Fruit fly (Drosophila melanogaster) whole organism, wandering third instar larva: ENCODE measurements around the gene ush.

ENCODE experiments used
- Abd-B ChIP-seq: fragments of >200 bp; optimal IDR thresholded peaks from 2 replicates; lab custom pipeline; 2017; ENCODE audit warnings: missing biosample characterization, missing genetic modification characterization
- CG32264 ChIP-seq: fragments of 200-800 bp; sonication (Bioruptor generic); optimal IDR thresholded peaks from 2 replicates; lab custom pipeline; 2016; ENCODE audit warnings: missing biosample characterization, missing genetic modification characterization
- CG9705 ChIP-seq: fragments of 200-800 bp; sonication (Bioruptor generic); optimal IDR thresholded peaks from 2 replicates; lab custom pipeline; 2018; ENCODE audit warnings: missing biosample characterization, mild to moderate bottlenecking, missing genetic modification characterization
- CrebA ChIP-seq: fragments of 200-800 bp; sonication (Bioruptor generic); optimal IDR thresholded peaks from 2 replicates; lab custom pipeline; 2016; ENCODE audit warnings: missing biosample characterization, mild to moderate bottlenecking, missing genetic modification characterization, borderline replicate concordance
- Dfd ChIP-seq: fragments of >200 bp; optimal IDR thresholded peaks from 2 replicates; lab custom pipeline; 2017; ENCODE audit warnings: missing biosample characterization, missing genetic modification characterization
- Dif ChIP-seq: fragments of 200-275, 200-300 bp; sonication (Bioruptor generic); optimal IDR thresholded peaks from 2 replicates; lab custom pipeline; 2018; ENCODE audit warnings: missing biosample characterization, missing genetic modification characterization; ENCODE audit not compliant: partially characterized antibody
- GATAd ChIP-seq: sonication (Bioruptor generic); optimal IDR thresholded peaks from 2 replicates; lab custom pipeline; 2016; ENCODE audit warnings: missing biosample characterization, missing genetic modification characterization
- HLH106 ChIP-seq: fragments of 200-800 bp; optimal IDR thresholded peaks from 3 replicates; lab custom pipeline; 2019; ENCODE audit warnings: missing biosample characterization, mild to moderate bottlenecking, missing genetic modification characterization, moderate library complexity
- Hnf4 ChIP-seq: fragments of 200-800 bp; sonication (Bioruptor generic); optimal IDR thresholded peaks from 2 replicates; lab custom pipeline; 2016; ENCODE audit warnings: missing biosample characterization, mild to moderate bottlenecking, missing genetic modification characterization
- Hr78 ChIP-seq: fragments of >200 bp; optimal IDR thresholded peaks from 2 replicates; lab custom pipeline; 2017; ENCODE audit warnings: missing biosample characterization, missing genetic modification characterization
- Hr83 ChIP-seq: fragments of 200-300 bp; sonication (Bioruptor generic); optimal IDR thresholded peaks from 2 replicates; lab custom pipeline; 2016; ENCODE audit warnings: missing biosample characterization, mild to moderate bottlenecking, missing genetic modification characterization, moderate library complexity; ENCODE audit not compliant: poor library complexity, severe bottlenecking
- Jra ChIP-seq: sonication (Bioruptor generic); optimal IDR thresholded peaks from 2 replicates; lab custom pipeline; 2016; ENCODE audit warnings: missing biosample characterization, missing genetic modification characterization
- Mio ChIP-seq: sonication (Bioruptor generic); optimal IDR thresholded peaks from 2 replicates; lab custom pipeline; 2016; ENCODE audit warnings: missing biosample characterization, missing genetic modification characterization
- Myc ChIP-seq: fragments of >200 bp; optimal IDR thresholded peaks from 2 replicates; lab custom pipeline; 2017
- N ChIP-seq: fragments of >200 bp; optimal IDR thresholded peaks from 2 replicates; lab custom pipeline; 2018; ENCODE audit warnings: missing biosample characterization, missing external identifiers, missing genetic modification characterization
- OdsH ChIP-seq: fragments of 200-800 bp; sonication (Bioruptor generic); optimal IDR thresholded peaks from 2 replicates; lab custom pipeline; 2016; ENCODE audit warnings: missing biosample characterization, mild to moderate bottlenecking, missing genetic modification characterization
- Rel ChIP-seq, 2 experiments: fragments of 200-800 bp; sonication (Bioruptor generic) in 1 of 2; optimal IDR thresholded peaks; 2 replicates in 1 of 2; 3 replicates in 1 of 2; lab custom pipeline; 2016 to 2019; ENCODE audit warnings: mild to moderate bottlenecking in 2 of 2, missing biosample characterization in 2 of 2, missing genetic modification characterization in 2 of 2, moderate library complexity in 1 of 2
- Sp1 ChIP-seq: fragments of 200-800 bp; sonication (Bioruptor generic); optimal IDR thresholded peaks from 3 replicates; lab custom pipeline; 2019; ENCODE audit warnings: missing biosample characterization, mild to moderate bottlenecking, missing genetic modification characterization, moderate library complexity
- Vsx2 ChIP-seq: fragments of 200-300, 225-300 bp; sonication (Bioruptor generic); optimal IDR thresholded peaks from 2 replicates; lab custom pipeline; 2018; ENCODE audit warnings: missing biosample characterization, missing genetic modification characterization; ENCODE audit not compliant: partially characterized antibody
- br ChIP-seq: fragments of 200-800 bp; sonication (Bioruptor generic); optimal IDR thresholded peaks from 2 replicates; lab custom pipeline; 2016; ENCODE audit warnings: missing biosample characterization, missing genetic modification characterization
- brk ChIP-seq: fragments of 200-800 bp; sonication (Bioruptor generic); optimal IDR thresholded peaks from 2 replicates; lab custom pipeline; 2016; ENCODE audit warnings: missing biosample characterization, mild to moderate bottlenecking, missing genetic modification characterization
- dl ChIP-seq, 2 experiments: fragments of 175-275, 200-275 bp in 1 of 2; fragments of 200-275 bp in 1 of 2; sonication (Bioruptor generic); optimal IDR thresholded peaks; lab custom pipeline; 2018; ENCODE audit warnings: mild to moderate bottlenecking in 2 of 2, missing biosample characterization in 2 of 2, missing genetic modification characterization in 2 of 2, moderate library complexity in 2 of 2; ENCODE audit not compliant: partially characterized antibody in 2 of 2, insufficient read depth in 1 of 2
- dmrt93B ChIP-seq: fragments of 200-800 bp; sonication (Bioruptor generic); optimal IDR thresholded peaks from 2 replicates; lab custom pipeline; 2018; ENCODE audit warnings: missing biosample characterization, mild to moderate bottlenecking, missing genetic modification characterization
- dsf ChIP-seq: sonication (Bioruptor generic); optimal IDR thresholded peaks from 2 replicates; lab custom pipeline; 2016; ENCODE audit warnings: missing biosample characterization, missing genetic modification characterization, borderline replicate concordance
- ey ChIP-seq: fragments of 200-800 bp; sonication (Bioruptor generic); optimal IDR thresholded peaks from 2 replicates; lab custom pipeline; 2016; ENCODE audit warnings: missing biosample characterization, missing genetic modification characterization
- foxo ChIP-seq, 2 experiments: fragments of 200-800 bp; sonication (Bioruptor generic); optimal IDR thresholded peaks; 2 replicates in 1 of 2; 3 replicates in 1 of 2; lab custom pipeline; 2016 to 2017; ENCODE audit warnings: missing biosample characterization in 2 of 2, missing genetic modification characterization in 2 of 2
- fru ChIP-seq: fragments of 200-800 bp; sonication (Bioruptor generic); optimal IDR thresholded peaks from 3 replicates; lab custom pipeline; 2016; ENCODE audit warnings: missing biosample characterization, mild to moderate bottlenecking, missing genetic modification characterization
- h ChIP-seq: fragments of 200-800 bp; sonication (Bioruptor generic); optimal IDR thresholded peaks from 3 replicates; lab custom pipeline; 2016; ENCODE audit warnings: missing biosample characterization, mild to moderate bottlenecking, missing genetic modification characterization
- jim ChIP-seq: fragments of 175-275, 200-325 bp; sonication (Bioruptor generic); optimal IDR thresholded peaks from 2 replicates; lab custom pipeline; 2016; ENCODE audit warnings: missing biosample characterization, mild to moderate bottlenecking, missing genetic modification characterization
- lola ChIP-seq: fragments of >200 bp; optimal IDR thresholded peaks from 2 replicates; lab custom pipeline; 2017; ENCODE audit warnings: missing biosample characterization, missing genetic modification characterization
- pan ChIP-seq: fragments of >200 bp; optimal IDR thresholded peaks from 2 replicates; lab custom pipeline; 2017
- psq ChIP-seq: fragments of 200-800 bp; sonication (Bioruptor generic); optimal IDR thresholded peaks from 3 replicates; lab custom pipeline; 2017; ENCODE audit warnings: missing biosample characterization, mild to moderate bottlenecking, missing genetic modification characterization, moderate library complexity
- rgr ChIP-seq: fragments of 200-800 bp; sonication (Bioruptor generic); optimal IDR thresholded peaks from 3 replicates; lab custom pipeline; 2016; ENCODE audit warnings: missing biosample characterization, mild to moderate bottlenecking, missing genetic modification characterization
- sage ChIP-seq: fragments of 200-800 bp; sonication (Bioruptor generic); optimal IDR thresholded peaks from 2 replicates; lab custom pipeline; 2016; ENCODE audit warnings: missing biosample characterization, mild to moderate bottlenecking, missing genetic modification characterization
- sv ChIP-seq: fragments of 200-800 bp; sonication (Bioruptor generic); optimal IDR thresholded peaks from 3 replicates; lab custom pipeline; 2016; ENCODE audit warnings: missing biosample characterization, missing genetic modification characterization
- tai ChIP-seq: sonication (Bioruptor generic); optimal IDR thresholded peaks from 2 replicates; lab custom pipeline; 2016; ENCODE audit warnings: missing biosample characterization, missing genetic modification characterization
- usp ChIP-seq: fragments of >200 bp; optimal IDR thresholded peaks from 2 replicates; lab custom pipeline; 2017; ENCODE audit warnings: missing biosample characterization, missing genetic modification characterization
- woc ChIP-seq: sonication (Bioruptor generic); optimal IDR thresholded peaks from 2 replicates; lab custom pipeline; 2016; ENCODE audit warnings: missing biosample characterization, mild to moderate bottlenecking, missing genetic modification characterization

ush gene

DNA sequence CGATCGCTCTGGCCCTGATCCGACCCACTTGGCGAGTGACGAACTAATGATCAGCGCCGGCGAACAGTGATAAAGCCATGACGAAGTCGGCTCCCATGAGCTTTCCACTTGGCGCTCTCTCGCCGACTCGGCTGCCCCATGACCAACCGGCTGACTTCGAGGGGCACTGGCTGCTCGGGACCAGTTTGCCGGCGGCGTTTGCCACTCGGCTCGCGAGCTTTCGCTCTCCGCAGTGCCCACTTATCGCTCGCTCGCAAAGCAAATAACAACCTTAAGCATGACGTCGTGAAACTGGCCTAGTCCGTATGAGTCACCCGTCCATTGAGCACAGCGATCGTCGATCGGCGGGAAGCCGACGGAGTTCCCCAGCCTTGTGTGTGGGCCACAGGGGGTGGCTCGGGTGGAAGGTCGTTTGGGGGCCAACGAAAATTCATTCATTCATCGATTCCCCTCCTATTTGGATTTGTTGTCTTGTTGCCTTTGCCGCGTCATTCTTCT is 76.5 kb downstream of the ush start, which contains the start of gene Ets21C:
Gene Ets21C, minus strand, starts transcription at position 492 of the 498 bp plus-strand sequence.
- peak; percentile 26 for TF ChIP-seq Sp1
- peak; percentile 91 for TF ChIP-seq Jra (GFP tag; lab: Kevin White, UChicago)
- peak; percentile 51 for TF ChIP-seq h (GFP tag; lab: Kevin White, UChicago)
- TF ChIP-seq Dif (GFP tag; lab: Kevin White, UChicago): peak; percentile 69
- no peak for TF ChIP-seq sage (GFP tag; lab: Kevin White, UChicago)
- TF ChIP-seq rgr: peak; percentile 2
- peak; percentile 43 for TF ChIP-seq OdsH (GFP tag; lab: Kevin White, UChicago)
- TF ChIP-seq HLH106 (tag; lab: Kevin White, UChicago): no peak
- peak; percentile 35 to 39 for TF ChIP-seq dl (GFP tag; optimal IDR thresholded peaks at IDR 0.05; lab: Kevin White, UChicago; ENCODE audit: insufficient read depth in 1 of 2, partially characterized antibody in 2 of 2)
- peak; percentile 27 for TF ChIP-seq Rel (GFP tag; optimal IDR thresholded peaks at IDR 0.05; lab: Kevin White, UChicago)
- peak; percentile 74 for TF ChIP-seq Rel (tag; optimal IDR thresholded peaks at IDR 0.05; lab: Kevin White, UChicago)
- peak; percentile 61 for TF ChIP-seq Hr83 (GFP tag; lab: Kevin White, UChicago)
- TF ChIP-seq, all 38 proteins: peak for 9

dm6 chr2L:559311-559710 is 83.3 kb downstream of the ush start, which contains the start of gene Tspo:
Gene Tspo (plus strand): TSS chr2L:559612.
- TF ChIP-seq foxo (GFP tag; optimal IDR thresholded peaks at IDR 0.05; lab: Kevin White, UChicago) (no peak), ey (GFP tag; lab: Kevin White, UChicago) (no peak), h (GFP tag; lab: Kevin White, UChicago) (no peak), Hr78 (no peak), Dif (GFP tag; lab: Kevin White, UChicago) (peak; percentile 14), Jra (GFP tag; lab: Kevin White, UChicago) (no peak), usp (GFP tag; lab: Kevin White, UChicago) (no peak), dsf (GFP tag; lab: Kevin White, UChicago) (no peak), sv (no peak), CrebA (GFP tag; lab: Kevin White, UChicago) (no peak), Dfd (GFP tag; lab: Kevin White, UChicago) (no peak), Mio (GFP tag; lab: Kevin White, UChicago) (no peak), N (GFP tag; lab: Kevin White, UChicago) (peak; percentile 8), br (no peak), Hnf4 (no peak), lola (GFP tag; lab: Kevin White, UChicago) (no peak), HLH106 (tag; lab: Kevin White, UChicago) (peak; percentile 1), brk (no peak), rgr (no peak), Rel (GFP tag; optimal IDR thresholded peaks at IDR 0.05; lab: Kevin White, UChicago) (no peak), Rel (tag; optimal IDR thresholded peaks at IDR 0.05; lab: Kevin White, UChicago) (peak; percentile 58), Abd-B (no peak), psq (GFP tag; lab: Kevin White, UChicago) (no peak), dl (GFP tag; optimal IDR thresholded peaks at IDR 0.05; lab: Kevin White, UChicago; ENCODE audit: insufficient read depth in 1 of 2, partially characterized antibody in 2 of 2) (no peak), Sp1 (no peak), sage (GFP tag; lab: Kevin White, UChicago) (no peak), Hr83 (GFP tag; lab: Kevin White, UChicago) (peak; percentile 6), Vsx2 (GFP tag; lab: Kevin White, UChicago) (no peak), Myc (lab: Kevin White, UChicago) (peak; percentile 96), dmrt93B (GFP tag; lab: Kevin White, UChicago) (no peak), fru (GFP tag; lab: Kevin White, UChicago) (no peak), jim (GFP tag; lab: Kevin White, UChicago) (no peak), pan (lab: Kevin White, UChicago) (no peak), woc (GFP tag; lab: Kevin White, UChicago) (peak; percentile 71), tai (GFP tag; lab: Kevin White, UChicago) (no peak), OdsH (GFP tag; lab: Kevin White, UChicago) (peak; percentile 8), CG32264 (GFP tag; lab: Kevin White, UChicago) (no peak), CG9705 (GFP tag; lab: Kevin White, UChicago) (no peak), GATAd (GFP tag; lab: Kevin White, UChicago) (no peak)
